Worm (Caenorhabditis elegans) whole organism, mixed stage, embryonic: Measurements from ENCODE around the gene srd-40.

Source experiments
- M03D4.4 ChIP-seq: sonication (generic microtip); optimal IDR thresholded peaks from 2 replicates; lab custom pipeline; 2017; ENCODE audit warnings: mild to moderate bottlenecking, missing genetic modification characterization, missing compliant biosample characterization
- bed-3 ChIP-seq: fragments of 200-800 bp; sonication (Bioruptor generic); optimal IDR thresholded peaks from 3 replicates; lab custom pipeline; 2018; ENCODE audit warnings: mild to moderate bottlenecking, missing genetic modification characterization, moderate library complexity, missing compliant biosample characterization
- blmp-1 ChIP-seq: fragments of 150-350 bp; optimal IDR thresholded peaks from 2 replicates; lab custom pipeline; 2014; ENCODE audit warnings: missing biosample characterization, missing genetic modification characterization
- ceh-39 ChIP-seq: fragments of 150-350 bp; optimal IDR thresholded peaks from 2 replicates; lab custom pipeline; 2014; ENCODE audit warnings: missing biosample characterization, missing genetic modification characterization
- ceh-83 ChIP-seq: fragments of 200-800 bp; sonication (Bioruptor generic); optimal IDR thresholded peaks from 2 replicates; lab custom pipeline; 2018; ENCODE audit warnings: mild to moderate bottlenecking, missing genetic modification characterization, missing compliant biosample characterization
- ces-1 ChIP-seq: fragments of 150-350 bp; optimal IDR thresholded peaks from 2 replicates; lab custom pipeline; 2014; ENCODE audit warnings: missing biosample characterization, missing genetic modification reagents, missing genetic modification characterization
- cnd-1 ChIP-seq: fragments of 200-800 bp; sonication (Bioruptor generic); optimal IDR thresholded peaks from 2 replicates; lab custom pipeline; 2018; ENCODE audit warnings: mild to moderate bottlenecking, missing genetic modification characterization, missing compliant biosample characterization
- drap-1 ChIP-seq: fragments of 200-800 bp; sonication (Bioruptor generic); optimal IDR thresholded peaks from 3 replicates; lab custom pipeline; 2018; ENCODE audit warnings: mild to moderate bottlenecking, missing genetic modification characterization, missing compliant biosample characterization
- elt-1 ChIP-seq: sonication (generic microtip); optimal IDR thresholded peaks from 2 replicates; lab custom pipeline; 2017; ENCODE audit warnings: missing genetic modification characterization, mild to moderate bottlenecking, missing compliant biosample characterization, antibody characterized with exemption, moderate library complexity, borderline replicate concordance; ENCODE audit not compliant: insufficient read depth
- elt-3 ChIP-seq: fragments of 150-350 bp; optimal IDR thresholded peaks from 2 replicates; lab custom pipeline; 2014; ENCODE audit warnings: missing biosample characterization, missing genetic modification characterization
- flh-1 ChIP-seq: fragments of 200-800 bp; sonication (Bioruptor generic); optimal IDR thresholded peaks from 2 replicates; lab custom pipeline; 2018; ENCODE audit warnings: mild to moderate bottlenecking, missing genetic modification characterization, moderate library complexity, missing compliant biosample characterization
- ham-2 ChIP-seq: fragments of 200-800 bp; sonication (Bioruptor generic); optimal IDR thresholded peaks from 2 replicates; lab custom pipeline; 2018; ENCODE audit warnings: mild to moderate bottlenecking, missing genetic modification characterization, missing compliant biosample characterization
- hlh-1 ChIP-seq: fragments of 150-350 bp; optimal IDR thresholded peaks from 2 replicates; lab custom pipeline; 2014; ENCODE audit warnings: missing biosample characterization, missing genetic modification reagents, missing genetic modification characterization
- lin-13 ChIP-seq: fragments of 150-350 bp; optimal IDR thresholded peaks from 2 replicates; lab custom pipeline; 2014; ENCODE audit warnings: missing biosample characterization, missing genetic modification characterization
- lsy-2 ChIP-seq: fragments of 150-350 bp; optimal IDR thresholded peaks from 2 replicates; lab custom pipeline; 2014; ENCODE audit warnings: missing biosample characterization, missing genetic modification characterization
- mab-5 ChIP-seq: fragments of 150-350 bp; optimal IDR thresholded peaks from 2 replicates; lab custom pipeline; 2014; ENCODE audit warnings: missing biosample characterization, missing genetic modification characterization
- nhr-12 ChIP-seq: fragments of 150-350 bp; optimal IDR thresholded peaks from 2 replicates; lab custom pipeline; 2014; ENCODE audit warnings: missing biosample characterization, missing genetic modification characterization
- nhr-2 ChIP-seq: fragments of 150-350 bp; optimal IDR thresholded peaks from 2 replicates; lab custom pipeline; 2014; ENCODE audit warnings: missing biosample characterization, missing genetic modification characterization
- nhr-237 ChIP-seq: fragments of 150-350 bp; optimal IDR thresholded peaks from 2 replicates; lab custom pipeline; 2014; ENCODE audit warnings: missing biosample characterization, missing genetic modification characterization
- pha-4 ChIP-seq: fragments of 150-350 bp; optimal IDR thresholded peaks from 2 replicates; lab custom pipeline; 2018; ENCODE audit warnings: missing biosample characterization, missing genetic modification reagents, missing genetic modification characterization
- snpc-4 ChIP-seq: fragments of 150-350 bp; optimal IDR thresholded peaks from 2 replicates; lab custom pipeline; 2014; ENCODE audit warnings: missing biosample characterization, missing genetic modification characterization
- sptf-1 ChIP-seq: sonication (generic microtip); optimal IDR thresholded peaks from 2 replicates; lab custom pipeline; 2017; ENCODE audit warnings: mild to moderate bottlenecking, missing genetic modification characterization, moderate library complexity, missing compliant biosample characterization
- tbx-8 ChIP-seq: fragments of 200-800 bp; sonication (Bioruptor generic); optimal IDR thresholded peaks from 2 replicates; lab custom pipeline; 2018; ENCODE audit warnings: mild to moderate bottlenecking, missing genetic modification characterization, moderate library complexity, missing compliant biosample characterization
- unc-120 ChIP-seq: sonication (generic microtip); optimal IDR thresholded peaks from 2 replicates; lab custom pipeline; 2017; ENCODE audit warnings: missing genetic modification characterization, missing compliant biosample characterization; ENCODE audit not compliant: poor library complexity, severe bottlenecking
- unc-39 ChIP-seq: fragments of 150-350 bp; optimal IDR thresholded peaks from 2 replicates; lab custom pipeline; 2014; ENCODE audit warnings: missing biosample characterization, missing genetic modification characterization
- unc-62 ChIP-seq: fragments of 150-350 bp; optimal IDR thresholded peaks from 2 replicates; lab custom pipeline; 2014; ENCODE audit warnings: missing biosample characterization, missing genetic modification reagents, missing genetic modification characterization
- zip-8 ChIP-seq: fragments of 150-350 bp; optimal IDR thresholded peaks from 2 replicates; lab custom pipeline; 2014; ENCODE audit warnings: missing biosample characterization, missing genetic modification characterization

srd-40 gene

DNA sequence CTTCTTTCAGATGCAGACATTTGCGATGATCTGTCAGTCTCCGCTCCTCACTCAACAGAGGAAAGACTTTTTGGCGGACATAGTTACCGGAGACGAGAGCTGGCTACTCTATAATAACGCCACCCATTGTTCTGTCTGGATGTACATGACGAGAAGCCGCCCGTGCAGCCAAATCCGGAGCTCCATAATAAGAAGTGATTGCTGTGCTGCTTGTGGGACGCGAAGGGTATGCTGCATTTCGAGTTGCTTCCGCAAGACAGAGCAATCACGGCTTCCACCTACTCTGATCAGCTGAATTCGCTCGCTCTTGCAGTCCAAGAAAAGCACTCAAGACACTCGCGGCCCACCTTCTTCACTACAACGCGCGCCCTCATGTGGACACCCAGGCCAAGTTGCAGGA lies 9.8 kb upstream of the srd-40 start:
- no peak for TF ChIP-seq ceh-83 (GFP tag; lab: Kevin White, UChicago)
- TF ChIP-seq, all 35 proteins: peak for 0

DNA sequence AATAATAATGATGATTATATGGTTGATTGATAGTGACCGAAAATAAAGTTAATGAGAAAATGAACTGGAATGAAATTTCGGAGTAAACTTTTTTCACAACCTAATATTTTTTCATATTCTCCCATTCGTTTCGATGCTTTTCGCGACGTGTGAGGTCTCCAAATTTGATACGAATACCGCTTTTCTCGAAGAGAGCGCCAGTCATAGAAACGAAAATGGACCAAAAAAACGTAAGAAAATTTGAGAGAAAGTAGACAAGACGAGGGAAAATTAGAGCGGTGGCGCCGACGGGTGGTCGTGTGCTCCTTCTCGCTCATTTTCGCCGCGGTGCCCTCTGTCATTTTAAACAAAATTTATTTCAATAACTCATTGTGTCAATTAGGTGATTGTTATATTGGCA lies 9.1 kb upstream of the srd-40 start:
- TF ChIP-seq unc-39 (no peak), lin-13 (tag; lab: Kevin White, UChicago) (no peak), blmp-1 (tag; lab: Kevin White, UChicago) (no peak), ceh-39 (no peak), nhr-2 (tag; lab: Kevin White, UChicago) (no peak), unc-62 (GFP tag; lab: Kevin White, UChicago) (no peak)

DNA sequence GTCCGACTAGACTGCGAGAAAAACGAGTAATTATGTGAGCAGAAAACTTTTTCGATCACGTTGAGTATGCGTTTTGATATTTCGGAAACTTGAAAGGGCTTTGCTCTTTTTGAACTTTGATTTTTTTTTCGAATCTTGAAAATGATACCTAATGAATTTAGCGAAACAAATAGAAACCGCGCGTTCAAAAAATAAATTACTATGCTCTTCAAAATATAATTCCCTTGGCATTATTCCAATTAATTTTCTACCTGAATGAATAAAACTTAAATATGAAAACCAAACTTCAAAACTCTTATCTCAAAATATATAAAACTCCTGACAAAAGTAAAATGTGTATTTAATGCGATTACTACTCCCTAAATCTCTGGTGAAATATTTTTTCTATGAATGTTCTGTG lies 8.3 kb upstream of the srd-40 start, which contains the start of gene xtr-2:
xtr-2 (plus strand) TSS at position 301 of the 400 bp plus-strand sequence.
- TF ChIP-seq hlh-1 (tag; lab: Kevin White, UChicago) (no peak), ces-1 (GFP tag; lab: Kevin White, UChicago) (no peak), unc-62 (GFP tag; lab: Kevin White, UChicago) (no peak), blmp-1 (tag; lab: Kevin White, UChicago) (no peak), nhr-237 (tag; lab: Kevin White, UChicago) (no peak), unc-120 (tag; lab: Kevin White, UChicago) (no peak), sptf-1 (tag; lab: Kevin White, UChicago) (no peak), elt-1 (tag; lab: Kevin White, UChicago) (no peak), elt-3 (no peak), mab-5 (tag; lab: Kevin White, UChicago) (no peak)

DNA sequence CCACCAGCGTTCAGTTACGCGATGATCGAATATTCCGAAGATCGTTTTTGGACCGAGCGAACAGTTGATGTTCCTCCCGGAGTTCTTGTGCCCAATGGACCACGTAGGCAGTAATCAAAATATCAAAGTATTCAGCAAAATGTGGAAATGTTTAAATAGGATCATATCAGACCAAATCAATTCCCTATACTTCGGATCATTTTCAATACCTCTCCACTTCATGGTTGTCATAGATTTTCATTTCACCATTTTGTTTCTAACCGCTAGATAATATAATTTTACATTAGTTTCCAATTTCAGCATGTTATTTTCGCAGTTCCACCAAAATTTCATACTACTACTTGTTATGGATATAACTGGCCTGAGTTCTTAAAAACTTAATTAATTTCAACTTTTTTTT lies 6.0 kb upstream of the srd-40 start:
- no peak for TF ChIP-seq lsy-2 (tag; lab: Kevin White, UChicago)
- TF ChIP-seq tbx-8 (GFP tag; lab: Kevin White, UChicago) = no peak
- TF ChIP-seq ham-2 (GFP tag; lab: Kevin White, UChicago) = no peak
- TF ChIP-seq pha-4 (tag; lab: Kevin White, UChicago) = no peak
- TF ChIP-seq sptf-1 (tag; lab: Kevin White, UChicago) = no peak
- no peak for TF ChIP-seq M03D4.4 (tag; lab: Kevin White, UChicago)
- no peak for TF ChIP-seq blmp-1 (tag; lab: Kevin White, UChicago)
- no peak for TF ChIP-seq unc-120 (tag; lab: Kevin White, UChicago)
- TF ChIP-seq bed-3 = no peak
- no peak for TF ChIP-seq snpc-4 (tag; lab: Kevin White, UChicago)
- TF ChIP-seq ces-1 (GFP tag; lab: Kevin White, UChicago) = no peak
- TF ChIP-seq flh-1 (GFP tag; lab: Kevin White, UChicago) = no peak
- no peak for TF ChIP-seq lin-13 (tag; lab: Kevin White, UChicago)
- no peak for TF ChIP-seq nhr-12 (tag; lab: Kevin White, UChicago)
- TF ChIP-seq mab-5 (tag; lab: Kevin White, UChicago) = no peak

DNA sequence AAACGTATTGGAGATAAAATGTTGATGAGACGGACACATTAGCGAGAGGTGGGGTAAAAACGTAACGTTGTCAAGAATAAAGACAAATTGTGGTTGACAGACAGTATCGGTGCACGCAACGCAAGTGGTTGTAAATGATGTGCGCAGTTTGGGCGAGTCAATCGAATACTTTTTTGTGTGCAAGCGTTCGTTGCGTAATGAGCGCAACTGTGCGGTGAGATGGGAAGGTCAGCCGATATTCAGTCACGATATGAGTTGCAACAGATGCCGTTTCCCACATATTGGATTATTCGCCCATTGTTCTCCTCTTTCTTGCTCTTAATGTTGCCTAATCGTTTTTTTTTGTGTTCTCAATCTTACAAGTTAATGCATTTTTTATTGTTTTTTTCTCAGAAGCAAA lies 2.8 kb upstream of the srd-40 start, which contains the start of gene ceh-40:
ceh-40 (minus strand) TSS at position 41 of the 400 bp plus-strand sequence.
- TF ChIP-seq unc-62 (GFP tag; lab: Kevin White, UChicago) (peak; percentile 51), zip-8 (tag; lab: Kevin White, UChicago) (peak; percentile 50), elt-3 (no peak), ceh-39 (peak; percentile 63), flh-1 (GFP tag; lab: Kevin White, UChicago) (no peak), nhr-2 (tag; lab: Kevin White, UChicago) (peak; percentile 74), cnd-1 (peak; percentile 36)

DNA sequence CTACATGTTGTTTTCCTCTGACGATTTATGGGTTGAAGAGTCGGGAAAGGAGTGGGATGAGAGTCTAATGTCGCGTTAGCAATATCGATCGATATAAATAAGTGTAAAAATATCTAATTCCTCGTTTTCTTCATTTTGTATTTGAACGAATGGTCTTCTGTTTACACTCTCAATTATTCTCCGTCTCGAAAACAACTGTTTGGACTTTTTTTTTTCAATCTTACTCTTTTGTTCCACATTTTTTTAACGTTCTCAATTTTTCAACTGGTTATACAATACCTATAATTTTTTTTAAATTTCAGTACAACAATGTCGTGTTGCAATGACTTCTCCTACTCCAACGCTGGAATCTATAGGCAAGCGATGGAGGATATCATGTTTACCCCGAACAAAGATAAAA lies 2.2 kb upstream of the srd-40 start, which contains the start of gene F17A2.13:
F17A2.13 (plus strand) TSS at position 301 of the 400 bp plus-strand sequence.
- TF ChIP-seq hlh-1 (tag; lab: Kevin White, UChicago) (no peak), zip-8 (tag; lab: Kevin White, UChicago) (no peak), lin-13 (tag; lab: Kevin White, UChicago) (no peak), elt-3 (no peak), unc-120 (tag; lab: Kevin White, UChicago) (no peak), sptf-1 (tag; lab: Kevin White, UChicago) (no peak), mab-5 (tag; lab: Kevin White, UChicago) (no peak), nhr-2 (tag; lab: Kevin White, UChicago) (no peak), lsy-2 (tag; lab: Kevin White, UChicago) (no peak), drap-1 (no peak), M03D4.4 (tag; lab: Kevin White, UChicago) (no peak)
